Fruit fly (Drosophila melanogaster): ENCODE measurements around the gene RpS19b.

The RpS19b gene

DNA sequence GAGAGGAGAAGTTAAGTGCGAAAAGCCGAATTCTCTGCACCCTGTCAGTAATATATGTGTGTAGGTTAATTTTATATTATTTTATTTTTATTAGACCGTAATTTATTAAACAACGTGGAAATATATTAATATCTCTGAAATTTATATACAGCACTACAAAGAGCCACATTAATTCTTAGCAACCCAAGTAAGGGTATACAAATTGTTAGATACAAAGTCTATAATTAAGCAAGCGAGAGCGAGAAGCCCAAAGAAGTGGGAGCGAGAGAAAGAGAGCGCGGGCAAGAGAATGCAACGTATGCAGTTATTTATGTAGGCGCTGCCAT, 46.3 kb downstream of the RpS19b start (continued):
- peak; percentile 76 for TF ChIP-seq fd102C (GFP tag; optimal IDR thresholded peaks at IDR 0.05)
- TF ChIP-seq Kr (GFP tag; optimal IDR thresholded peaks at IDR 0.05) = no peak
- peak; percentile 94 for TF ChIP-seq CG2678 (tag; optimal IDR thresholded peaks at IDR 0.05)
- TF ChIP-seq CG10462 (GFP tag; optimal IDR thresholded peaks at IDR 0.05) = peak; percentile 85
- peak; percentile 62 for TF ChIP-seq CG17186 (GFP tag; optimal IDR thresholded peaks at IDR 0.05)
- TF ChIP-seq Atf3 (GFP tag; optimal IDR thresholded peaks at IDR 0.05) = peak; percentile 19
- TF ChIP-seq CG9876 (GFP tag; optimal IDR thresholded peaks at IDR 0.05) = no peak
- no peak for TF ChIP-seq Tbp (GFP tag; optimal IDR thresholded peaks at IDR 0.05)
- TF ChIP-seq CG8478 (optimal IDR thresholded peaks at IDR 0.05) = no peak
- TF ChIP-seq Dip2 (GFP tag; IDR thresholded peaks at IDR 0.05) = no peak
- TF ChIP-seq D (optimal IDR thresholded peaks at IDR 0.05) = no peak
- peak; percentile 95 for TF ChIP-seq D (GFP tag; optimal IDR thresholded peaks at IDR 0.05)
- no peak for TF ChIP-seq Scr (GFP tag; IDR thresholded peaks at IDR 0.05; ENCODE audit: partially characterized antibody)
- peak; percentile 96 for TF ChIP-seq gcm (GFP tag; optimal IDR thresholded peaks at IDR 0.05)
- TF ChIP-seq CG14667 (GFP tag; IDR thresholded peaks at IDR 0.05) = peak; percentile 93
- TF ChIP-seq CG9932 (GFP tag; IDR thresholded peaks at IDR 0.05) = peak; percentile 68
- peak; percentile 97 for TF ChIP-seq CG10959 (GFP tag; IDR thresholded peaks at IDR 0.05)
- TF ChIP-seq wor (GFP tag; IDR thresholded peaks at IDR 0.05) = peak; percentile 90
- peak; percentile 90 for TF ChIP-seq CG14014 (GFP tag; IDR thresholded peaks at IDR 0.05)
- TF ChIP-seq CG31441 (GFP tag; IDR thresholded peaks at IDR 0.05) = peak; percentile 91
- no peak for TF ChIP-seq crc (GFP tag; optimal IDR thresholded peaks at IDR 0.05)
- peak; percentile 60 for TF ChIP-seq MBD-R2 (GFP tag; IDR thresholded peaks at IDR 0.05)
- peak; percentile 58 for TF ChIP-seq CG15514 (GFP tag; optimal IDR thresholded peaks at IDR 0.05)
- peak; percentile 90 for TF ChIP-seq ase (GFP tag; IDR thresholded peaks at IDR 0.05)
- peak; percentile 100 for TF ChIP-seq D19A (tag; optimal IDR thresholded peaks at IDR 0.05)
- TF ChIP-seq sug (tag; optimal IDR thresholded peaks at IDR 0.05) = peak; percentile 22
- peak; percentile 97 for TF ChIP-seq Ssrp (tag; optimal IDR thresholded peaks at IDR 0.05)
- peak; percentile 86 for TF ChIP-seq tio (GFP tag; optimal IDR thresholded peaks at IDR 0.05)
- peak; percentile 94 for TF ChIP-seq az2 (GFP tag; optimal IDR thresholded peaks at IDR 0.05)
- TF ChIP-seq danr (GFP tag; IDR thresholded peaks at IDR 0.05) = peak; percentile 81
- TF ChIP-seq tap (tag; optimal IDR thresholded peaks at IDR 0.05) = peak; percentile 95
- peak; percentile 93 for TF ChIP-seq Oli (tag; optimal IDR thresholded peaks at IDR 0.05)
- no peak for TF ChIP-seq tx (GFP tag; optimal IDR thresholded peaks at IDR 0.05)
- TF ChIP-seq Dp (GFP tag; optimal IDR thresholded peaks at IDR 0.05) = no peak
- TF ChIP-seq dimm (GFP tag; IDR thresholded peaks at IDR 0.05) = peak; percentile 87
- TF ChIP-seq zfh1 (GFP tag; IDR thresholded peaks at IDR 0.05) = peak; percentile 97
- TF ChIP-seq Poxn (GFP tag; IDR thresholded peaks at IDR 0.05) = no peak
- TF ChIP-seq HmgZ (tag; optimal IDR thresholded peaks at IDR 0.05) = peak; percentile 80
- no peak for TF ChIP-seq usp (GFP tag; optimal IDR thresholded peaks at IDR 0.05)
- TF ChIP-seq Dll (GFP tag; IDR thresholded peaks at IDR 0.05; ENCODE audit: partially characterized antibody) = no peak
- TF ChIP-seq dpn (GFP tag; optimal IDR thresholded peaks at IDR 0.05) = peak; percentile 49 to 88
- TF ChIP-seq CG13123 (GFP tag; optimal IDR thresholded peaks at IDR 0.05) = peak; percentile 86
- TF ChIP-seq chn (GFP tag; optimal IDR thresholded peaks at IDR 0.05) = peak; percentile 67
- peak; percentile 82 for TF ChIP-seq gt (GFP tag; IDR thresholded peaks at IDR 0.05)
- TF ChIP-seq CG1792 (GFP tag; optimal IDR thresholded peaks at IDR 0.05) = no peak
- peak; percentile 91 for TF ChIP-seq dan (GFP tag; IDR thresholded peaks at IDR 0.05)
- peak; percentile 79 for TF ChIP-seq Vsx1 (GFP tag; optimal IDR thresholded peaks at IDR 0.05)
- TF ChIP-seq HLH54F (GFP tag; optimal IDR thresholded peaks at IDR 0.05) = peak; percentile 11
- TF ChIP-seq CG18764 (GFP tag; optimal IDR thresholded peaks at IDR 0.05) = peak; percentile 86
- TF ChIP-seq sc (optimal IDR thresholded peaks at IDR 0.05) = no peak
- peak; percentile 94 for TF ChIP-seq sc (GFP tag; optimal IDR thresholded peaks at IDR 0.05)
- peak; percentile 94 for TF ChIP-seq H2.0 (GFP tag; IDR thresholded peaks at IDR 0.05)
- TF ChIP-seq CG2116 (GFP tag; optimal IDR thresholded peaks at IDR 0.05) = peak; percentile 45
- TF ChIP-seq zen (tag; optimal IDR thresholded peaks at IDR 0.05) = peak; percentile 94
